Worm (Caenorhabditis elegans) whole organism, L3 larva: ENCODE data around the gene Y59H11AM.4.

Experiments used
- ZK546.5 ChIP-seq: sonication (generic microtip); optimal IDR thresholded peaks from 2 replicates; lab custom pipeline; 2017; ENCODE audit warnings: missing biosample characterization, missing genetic modification characterization
- ceh-82 ChIP-seq: fragments of 150-350 bp; optimal IDR thresholded peaks from 2 replicates; lab custom pipeline; 2014; ENCODE audit warnings: missing biosample characterization, missing genetic modification characterization
- egl-27 ChIP-seq: sonication (generic microtip); optimal IDR thresholded peaks from 4 replicates; lab custom pipeline; 2017; ENCODE audit warnings: missing biosample characterization, missing genetic modification reagents, missing genetic modification characterization
- fos-1 ChIP-seq: fragments of 150-350 bp; optimal IDR thresholded peaks from 2 replicates; lab custom pipeline; 2014; ENCODE audit warnings: missing biosample characterization, missing genetic modification characterization
- pha-4 ChIP-seq: fragments of 150-350 bp; optimal IDR thresholded peaks from 2 replicates; lab custom pipeline; 2014; ENCODE audit warnings: missing biosample characterization, missing genetic modification reagents, missing genetic modification characterization
- tbx-2 ChIP-seq: sonication (generic microtip); optimal IDR thresholded peaks from 2 replicates; lab custom pipeline; 2016; ENCODE audit warnings: mild to moderate bottlenecking, missing genetic modification characterization, missing compliant biosample characterization

DNA sequence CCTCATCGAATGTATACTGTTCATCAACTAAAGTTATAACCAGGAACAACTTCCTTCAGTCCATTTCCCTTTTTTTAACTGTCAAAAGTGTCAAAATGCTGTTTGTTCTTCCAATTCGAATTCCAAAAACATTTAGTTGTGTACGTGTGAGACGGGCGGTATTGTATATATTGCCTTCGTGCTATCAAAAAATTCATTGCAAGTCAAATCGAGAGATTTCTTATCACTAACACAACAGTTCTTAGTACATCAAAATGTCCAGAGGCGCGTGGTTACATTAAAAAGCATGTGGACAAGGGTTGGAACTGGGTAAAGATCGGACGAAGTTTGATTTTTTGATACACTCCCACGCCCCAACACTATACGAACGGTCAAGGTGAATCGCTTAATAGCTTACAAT lies 41.8 kb downstream of the Y59H11AM.4 start:
- TF ChIP-seq ZK546.5 (tag; lab: Kevin White, UChicago): no peak
- TF ChIP-seq fos-1 (tag; lab: Kevin White, UChicago): no peak
- TF ChIP-seq egl-27 (tag; lab: Kevin White, UChicago): no peak
- no peak for TF ChIP-seq tbx-2 (tag; lab: Kevin White, UChicago)
- peak; percentile 51 for TF ChIP-seq pha-4
- no peak for TF ChIP-seq ceh-82
